Worm (Caenorhabditis elegans) whole organism, mixed stage, embryonic: ENCODE results near the gene F13E9.9.

Source experiments
- blmp-1 ChIP-seq: fragments of 150-350 bp; optimal IDR thresholded peaks from 2 replicates; lab custom pipeline; 2014; ENCODE audit warnings: missing biosample characterization, missing genetic modification characterization
- ceh-83 ChIP-seq: fragments of 200-800 bp; sonication (Bioruptor generic); optimal IDR thresholded peaks from 2 replicates; lab custom pipeline; 2018; ENCODE audit warnings: mild to moderate bottlenecking, missing genetic modification characterization, missing compliant biosample characterization
- lsy-2 ChIP-seq: fragments of 150-350 bp; optimal IDR thresholded peaks from 2 replicates; lab custom pipeline; 2014; ENCODE audit warnings: missing biosample characterization, missing genetic modification characterization
- nhr-12 ChIP-seq: fragments of 150-350 bp; optimal IDR thresholded peaks from 2 replicates; lab custom pipeline; 2014; ENCODE audit warnings: missing biosample characterization, missing genetic modification characterization
- nhr-237 ChIP-seq: fragments of 150-350 bp; optimal IDR thresholded peaks from 2 replicates; lab custom pipeline; 2014; ENCODE audit warnings: missing biosample characterization, missing genetic modification characterization
- nhr-28 ChIP-seq: fragments of 150-350 bp; optimal IDR thresholded peaks from 2 replicates; lab custom pipeline; 2014; ENCODE audit warnings: missing biosample characterization, missing genetic modification characterization
- pha-4 ChIP-seq: fragments of 150-350 bp; optimal IDR thresholded peaks from 2 replicates; lab custom pipeline; 2018; ENCODE audit warnings: missing biosample characterization, missing genetic modification reagents, missing genetic modification characterization
- snpc-4 ChIP-seq: fragments of 150-350 bp; optimal IDR thresholded peaks from 2 replicates; lab custom pipeline; 2014; ENCODE audit warnings: missing biosample characterization, missing genetic modification characterization
- tbx-8 ChIP-seq: fragments of 200-800 bp; sonication (Bioruptor generic); optimal IDR thresholded peaks from 2 replicates; lab custom pipeline; 2018; ENCODE audit warnings: mild to moderate bottlenecking, missing genetic modification characterization, moderate library complexity, missing compliant biosample characterization
- unc-120 ChIP-seq: sonication (generic microtip); optimal IDR thresholded peaks from 2 replicates; lab custom pipeline; 2017; ENCODE audit warnings: missing genetic modification characterization, missing compliant biosample characterization; ENCODE audit not compliant: poor library complexity, severe bottlenecking
- unc-39 ChIP-seq: fragments of 150-350 bp; optimal IDR thresholded peaks from 2 replicates; lab custom pipeline; 2014; ENCODE audit warnings: missing biosample characterization, missing genetic modification characterization
- ztf-11 ChIP-seq: fragments of 150-350 bp; optimal IDR thresholded peaks from 2 replicates; lab custom pipeline; 2014; ENCODE audit warnings: missing biosample characterization, missing genetic modification characterization

- no peak for TF ChIP-seq unc-39 (tag; lab: Kevin White, UChicago)
- no peak for TF ChIP-seq snpc-4 (tag; lab: Kevin White, UChicago)
- TF ChIP-seq pha-4 (tag; lab: Kevin White, UChicago): no peak
- TF ChIP-seq nhr-12 (tag; lab: Kevin White, UChicago): no peak
- no peak for TF ChIP-seq nhr-28 (tag; lab: Kevin White, UChicago)
- no peak for TF ChIP-seq nhr-237 (tag; lab: Kevin White, UChicago)
- TF ChIP-seq blmp-1 (tag; lab: Kevin White, UChicago): no peak
- no peak for TF ChIP-seq tbx-8 (GFP tag; lab: Kevin White, UChicago)
- no peak for TF ChIP-seq unc-120 (tag; lab: Kevin White, UChicago)
- TF ChIP-seq ceh-83 (GFP tag; lab: Kevin White, UChicago): no peak
- no peak for TF ChIP-seq ztf-11 (tag; lab: Kevin White, UChicago)
- no peak for TF ChIP-seq lsy-2 (tag; lab: Kevin White, UChicago)
Observed at ce11 chrIV:10864031-10864430, 35.0 kb downstream of the F13E9.9 start, which contains the start of gene nish-1.
